Worm (Caenorhabditis elegans): ENCODE measurements around the gene srt-48.

srt-48 gene

ce11 chrIV:15114324-15114723 lies 45.6 kb upstream of the srt-48 start, which contains the start of gene M199.135 (continued):
- TF ChIP-seq dox-1 (GFP tag; IDR thresholded peaks at IDR 0.05): no peak
- no peak for TF ChIP-seq lag-1 (GFP tag; IDR thresholded peaks at IDR 0.05)
- no peak for TF ChIP-seq rec-8 (tag; optimal IDR thresholded peaks at IDR 0.05)

DNA sequence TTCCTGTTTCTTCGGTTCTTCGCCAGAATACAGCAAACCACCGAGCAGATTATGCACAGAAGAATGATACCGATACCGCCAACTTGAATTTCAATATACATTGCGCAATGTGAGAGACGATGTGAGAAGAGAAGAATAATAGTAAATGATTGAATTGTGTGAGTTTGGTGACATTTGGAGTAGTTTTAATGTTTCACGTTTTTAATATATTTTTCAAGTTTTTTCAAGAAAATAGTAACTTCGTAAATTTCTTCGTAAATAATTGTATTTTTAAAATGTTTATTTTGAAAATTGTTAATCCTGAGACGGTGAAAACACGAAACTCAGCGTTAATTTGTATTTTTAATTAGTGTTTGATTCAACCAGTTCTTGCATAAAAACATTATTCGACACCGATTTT lies 44.4 kb upstream of the srt-48 start, which contains the start of gene M199.134:
Gene M199.134 (minus strand): TSS at position 101 of the 400 bp plus-strand sequence.
- TF ChIP-seq ets-4 (GFP tag; optimal IDR thresholded peaks at IDR 0.05): no peak
- no peak for TF ChIP-seq gei-17 (GFP tag; optimal IDR thresholded peaks at IDR 0.05)
- no peak for TF ChIP-seq unc-130 (GFP tag; optimal IDR thresholded peaks at IDR 0.05)
- no peak for TF ChIP-seq ceh-100 (GFP tag; IDR thresholded peaks at IDR 0.05)
- no peak for TF ChIP-seq ceh-91 (GFP tag; IDR thresholded peaks at IDR 0.05)
- no peak for TF ChIP-seq dpl-1 (GFP tag; optimal IDR thresholded peaks at IDR 0.05)
- TF ChIP-seq cebp-2 (GFP tag; IDR thresholded peaks at IDR 0.05): no peak
- TF ChIP-seq ceh-40 (GFP tag; IDR thresholded peaks at IDR 0.05): no peak
- no peak for TF ChIP-seq ceh-58 (GFP tag; IDR thresholded peaks at IDR 0.05)
- no peak for TF ChIP-seq B0336.3 (GFP tag; IDR thresholded peaks at IDR 0.05)
- TF ChIP-seq F55B11.4 (tag; optimal IDR thresholded peaks at IDR 0.05; ENCODE audit: borderline replicate concordance, insufficient read depth): no peak
- TF ChIP-seq bed-1 (GFP tag; IDR thresholded peaks at IDR 0.05): no peak
- TF ChIP-seq hmg-1.2 (GFP tag; IDR thresholded peaks at IDR 0.05): no peak
- TF ChIP-seq mel-28 (tag; optimal IDR thresholded peaks at IDR 0.05; ENCODE audit: borderline replicate concordance): no peak
- TF ChIP-seq T07F8.4 (tag; optimal IDR thresholded peaks at IDR 0.05): no peak
- no peak for TF ChIP-seq efl-1 (GFP tag; optimal IDR thresholded peaks at IDR 0.05)
- TF ChIP-seq cebp-1 (GFP tag; IDR thresholded peaks at IDR 0.05): no peak
- no peak for TF ChIP-seq cebp-1 (tag; optimal IDR thresholded peaks at IDR 0.05)
- TF ChIP-seq mcd-1 (GFP tag; IDR thresholded peaks at IDR 0.05): no peak

DNA sequence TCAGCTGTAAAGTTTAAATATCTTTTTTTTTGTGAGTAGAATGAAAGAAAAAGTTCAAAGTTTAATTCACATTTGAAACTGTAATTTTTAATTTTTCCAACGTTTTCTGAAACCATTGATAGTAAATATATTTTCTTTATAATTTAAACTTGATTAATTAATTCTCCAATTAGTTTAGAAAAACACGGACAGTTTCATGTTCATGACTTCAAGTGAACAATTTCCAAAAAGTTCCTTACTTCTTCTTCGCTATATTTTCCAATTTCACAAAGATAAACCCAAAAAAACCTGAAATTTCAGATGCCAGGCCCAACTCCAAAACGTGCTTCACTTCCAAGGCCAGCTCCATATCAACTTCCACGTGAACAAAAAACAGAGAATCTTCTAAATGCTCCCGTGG lies 39.8 kb upstream of the srt-48 start, which contains the start of gene M199.2:
Gene M199.2 (plus strand): TSS at position 301 of the 400 bp plus-strand sequence.
- TF ChIP-seq athp-1 (tag; optimal IDR thresholded peaks at IDR 0.05) (no peak), atf-7 (tag; optimal IDR thresholded peaks at IDR 0.05) (no peak), aptf-3 (GFP tag; IDR thresholded peaks at IDR 0.05) (no peak), egl-18 (GFP tag; IDR thresholded peaks at IDR 0.05) (no peak)

DNA sequence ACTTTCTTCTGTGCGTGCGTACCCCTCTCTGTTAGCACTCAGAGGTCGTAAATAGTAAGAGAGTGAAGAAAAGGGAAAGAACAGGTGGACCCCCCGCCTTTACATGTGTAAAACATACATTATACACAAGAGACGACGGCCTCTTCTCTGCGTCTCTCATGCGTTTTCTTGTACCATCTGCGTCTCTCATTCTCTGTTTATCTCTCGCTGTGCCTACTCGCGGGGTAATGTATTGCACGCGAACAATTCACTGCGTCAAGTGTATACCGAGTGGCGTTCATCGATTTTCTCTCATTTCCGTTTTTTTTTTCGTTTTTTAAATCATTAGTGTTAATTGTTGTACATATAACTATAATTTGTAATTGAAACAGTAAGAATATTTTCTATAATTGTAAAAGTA lies 38.5 kb upstream of the srt-48 start:
- TF ChIP-seq tbp1 (GFP tag; optimal IDR thresholded peaks at IDR 0.05) (peak; percentile 21), gei-17 (GFP tag; optimal IDR thresholded peaks at IDR 0.05) (no peak), T26A5.8 (tag; optimal IDR thresholded peaks at IDR 0.05) (no peak), cebp-1 (GFP tag; IDR thresholded peaks at IDR 0.05) (no peak), cebp-1 (tag; optimal IDR thresholded peaks at IDR 0.05) (no peak), lsy-27 (tag; optimal IDR thresholded peaks at IDR 0.05; ENCODE audit: borderline replicate concordance, insufficient read depth) (no peak), mel-28 (tag; optimal IDR thresholded peaks at IDR 0.05; ENCODE audit: borderline replicate concordance) (no peak), akir-1 (GFP tag; optimal IDR thresholded peaks at IDR 0.05) (no peak), rcor-1 (GFP tag; IDR thresholded peaks at IDR 0.05) (no peak), Y67H2A.10 (GFP tag; conservative IDR thresholded peaks at IDR 0.05) (no peak), snpc-4 (GFP tag; optimal IDR thresholded peaks at IDR 0.05) (peak; percentile 17), snpc-4 (tag; optimal IDR thresholded peaks at IDR 0.05) (peak in 3 of 4 experiments; percentile 46 to 87 (median 66)), tbx-9 (tag; optimal IDR thresholded peaks at IDR 0.05; ENCODE audit: borderline replicate concordance) (no peak), pbrm-1 (GFP tag; IDR thresholded peaks at IDR 0.05) (no peak), athp-1 (tag; optimal IDR thresholded peaks at IDR 0.05) (no peak), ztf-6 (GFP tag; IDR thresholded peaks at IDR 0.05) (no peak), attf-6 (GFP tag; IDR thresholded peaks at IDR 0.05) (peak; percentile 80), F37B4.10 (GFP tag; IDR thresholded peaks at IDR 0.05) (no peak), lag-1 (GFP tag; IDR thresholded peaks at IDR 0.05) (no peak), dpl-1 (GFP tag; optimal IDR thresholded peaks at IDR 0.05) (no peak), rec-8 (tag; optimal IDR thresholded peaks at IDR 0.05) (no peak), F57C9.4 (tag; optimal IDR thresholded peaks at IDR 0.05) (no peak), nfya-2 (GFP tag; IDR thresholded peaks at IDR 0.05) (no peak), Y95B8A.8 (GFP tag; IDR thresholded peaks at IDR 0.05) (no peak), nhr-80 (tag; optimal IDR thresholded peaks at IDR 0.05) (no peak), hmg-1.2 (GFP tag; IDR thresholded peaks at IDR 0.05) (peak; percentile 90), unc-130 (GFP tag; optimal IDR thresholded peaks at IDR 0.05) (no peak), F55B11.4 (tag; optimal IDR thresholded peaks at IDR 0.05; ENCODE audit: borderline replicate concordance, insufficient read depth) (no peak), ztf-22 (GFP tag; optimal IDR thresholded peaks at IDR 0.05) (no peak)
